Fruit fly (Drosophila melanogaster) whole organism, embryonic: ENCODE data around the gene mld.
A peak's percentile ranks its signal among the peaks of the same experiment; 100 is the strongest.

ENCODE experiments used
- B-H2 ChIP-seq: fragments of 200-800 bp; sonication (Bioruptor generic); optimal IDR thresholded peaks from 2 replicates; lab custom pipeline; 2018; ENCODE audit warnings: missing biosample characterization, mild to moderate bottlenecking, missing genetic modification characterization
- Bdp1 ChIP-seq: fragments of 200-800 bp; sonication (Bioruptor generic); optimal IDR thresholded peaks from 3 replicates; lab custom pipeline; 2016; ENCODE audit warnings: missing biosample characterization, missing genetic modification characterization
- CG10267 ChIP-seq: fragments of 200-800 bp; sonication (Bioruptor generic); optimal IDR thresholded peaks from 2 replicates; lab custom pipeline; 2018; ENCODE audit warnings: missing biosample characterization, mild to moderate bottlenecking, missing genetic modification characterization, moderate library complexity
- CG11085 ChIP-seq: fragments of 200-800 bp; sonication (Bioruptor generic); IDR thresholded peaks from 2 replicates; pipeline ENCODE4 v1.3.6; 2022; ENCODE audit warnings: missing biosample characterization, missing genetic modification characterization
- CG12071 ChIP-seq: fragments of 200-800 bp; sonication (Bioruptor generic); optimal IDR thresholded peaks from 3 replicates; lab custom pipeline; 2018; ENCODE audit warnings: missing biosample characterization, mild to moderate bottlenecking, missing genetic modification characterization
- CG1233 ChIP-seq: fragments of 200-800 bp; sonication (Bioruptor generic); optimal IDR thresholded peaks from 4 replicates; lab custom pipeline; 2018; ENCODE audit warnings: missing biosample characterization, mild to moderate bottlenecking, missing genetic modification characterization
- CG13775 ChIP-seq: fragments of 200-800 bp; sonication (Bioruptor generic); optimal IDR thresholded peaks from 3 replicates; lab custom pipeline; 2017; ENCODE audit warnings: missing biosample characterization, mild to moderate bottlenecking, missing genetic modification characterization
- CG1647 ChIP-seq: fragments of 200-800 bp; sonication (Bioruptor generic); optimal IDR thresholded peaks from 3 replicates; lab custom pipeline; 2016; ENCODE audit warnings: missing biosample characterization, missing genetic modification characterization
- CG17186 ChIP-seq: fragments of 200-800 bp; sonication (Bioruptor generic); optimal IDR thresholded peaks from 3 replicates; lab custom pipeline; 2017; ENCODE audit warnings: missing biosample characterization, missing genetic modification reagents, missing genetic modification characterization
- CG17328 ChIP-seq: fragments of 200-800 bp; sonication (Bioruptor generic); IDR thresholded peaks from 2 replicates; pipeline ENCODE4 v1.3.6; 2022; ENCODE audit warnings: missing biosample characterization, missing genetic modification characterization
- CG18262 ChIP-seq: fragments of 200-800 bp; optimal IDR thresholded peaks from 3 replicates; lab custom pipeline; 2019; ENCODE audit warnings: missing biosample characterization, mild to moderate bottlenecking, missing genetic modification characterization, moderate library complexity
- CG2120 ChIP-seq: fragments of 200-800 bp; sonication (Bioruptor generic); optimal IDR thresholded peaks from 3 replicates; lab custom pipeline; 2016; ENCODE audit warnings: missing biosample characterization, missing genetic modification characterization
- CG2875 ChIP-seq: fragments of 200-800 bp; sonication (Bioruptor generic); optimal IDR thresholded peaks from 2 replicates; lab custom pipeline; 2017; ENCODE audit warnings: missing biosample characterization, mild to moderate bottlenecking, missing genetic modification characterization, missing genetic modification reagents
- CG32772 ChIP-seq: fragments of 200-800 bp; sonication (Bioruptor generic); IDR thresholded peaks from 2 replicates; pipeline ENCODE4 v1.3.6; 2022; ENCODE audit warnings: missing biosample characterization, missing genetic modification characterization
- CG33557 ChIP-seq: fragments of 200-800 bp; sonication (Bioruptor generic); optimal IDR thresholded peaks from 2 replicates; lab custom pipeline; 2019; ENCODE audit warnings: missing biosample characterization, mild to moderate bottlenecking, missing genetic modification characterization, moderate library complexity
- CG34422 ChIP-seq: fragments of 200-800 bp; sonication (Bioruptor generic); IDR thresholded peaks from 3 replicates; pipeline ENCODE4 v1.3.6; 2022; ENCODE audit warnings: missing biosample characterization, missing genetic modification characterization
- CG5953 ChIP-seq: fragments of 200-800 bp; sonication (Bioruptor generic); IDR thresholded peaks from 2 replicates; pipeline ENCODE4 v1.3.6; 2022; ENCODE audit warnings: missing biosample characterization, missing genetic modification characterization
- CG6254 ChIP-seq: fragments of 200-800 bp; sonication (Bioruptor generic); optimal IDR thresholded peaks from 3 replicates; lab custom pipeline; 2017; ENCODE audit warnings: mild to moderate bottlenecking, missing biosample characterization, missing genetic modification reagents, missing genetic modification characterization
- CG7357 ChIP-seq: fragments of 200-800 bp; sonication (Bioruptor generic); IDR thresholded peaks from 3 replicates; pipeline ENCODE4 v1.3.6; 2022; ENCODE audit warnings: missing biosample characterization, missing genetic modification characterization
- CG7987 ChIP-seq: fragments of 200-800 bp; sonication (Bioruptor generic); optimal IDR thresholded peaks from 2 replicates; lab custom pipeline; 2018; ENCODE audit warnings: missing biosample characterization, mild to moderate bottlenecking, missing genetic modification characterization, moderate library complexity
- CG8388 ChIP-seq: fragments of 200-800 bp; sonication (Bioruptor generic); optimal IDR thresholded peaks from 2 replicates; lab custom pipeline; 2019; ENCODE audit warnings: missing biosample characterization, mild to moderate bottlenecking, missing genetic modification characterization, moderate library complexity
- CG8924 ChIP-seq: fragments of 200-800 bp; optimal IDR thresholded peaks from 3 replicates; lab custom pipeline; 2019; ENCODE audit warnings: missing biosample characterization, mild to moderate bottlenecking, missing genetic modification characterization, moderate library complexity
- CTCF ChIP-seq: fragments of 200-800 bp; sonication (Bioruptor generic); optimal IDR thresholded peaks from 2 replicates; lab custom pipeline; 2017; ENCODE audit warnings: missing biosample characterization, mild to moderate bottlenecking, missing genetic modification characterization, moderate library complexity
- Camta ChIP-seq: fragments of 200-800 bp; sonication (Bioruptor generic); optimal IDR thresholded peaks from 2 replicates; lab custom pipeline; 2016; ENCODE audit warnings: missing biosample characterization, missing genetic modification characterization
- CoRest ChIP-seq: fragments of 200-800 bp; sonication (Bioruptor generic); optimal IDR thresholded peaks from 3 replicates; lab custom pipeline; 2018; ENCODE audit warnings: missing biosample characterization, mild to moderate bottlenecking, missing genetic modification characterization, moderate library complexity
- CrebB ChIP-seq: fragments of 200-800 bp; sonication (Bioruptor generic); optimal IDR thresholded peaks from 3 replicates; lab custom pipeline; 2018; ENCODE audit warnings: missing biosample characterization, mild to moderate bottlenecking, missing genetic modification characterization
- HHEX ChIP-seq: fragments of 200-800 bp; sonication (Bioruptor generic); optimal IDR thresholded peaks from 3 replicates; lab custom pipeline; 2017; ENCODE audit warnings: missing biosample characterization, mild to moderate bottlenecking, missing genetic modification characterization, missing genetic modification reagents
- HmgZ ChIP-seq: fragments of 200-800 bp; sonication (Bioruptor generic); optimal IDR thresholded peaks from 2 replicates; lab custom pipeline; 2018; ENCODE audit warnings: missing biosample characterization, mild to moderate bottlenecking, missing genetic modification characterization
- Hr51 ChIP-seq, 2 experiments: fragments of 200-800 bp; sonication (Bioruptor generic); optimal IDR thresholded peaks; 2 replicates in 1 of 2; 3 replicates in 1 of 2; lab custom pipeline; 2016 to 2018; ENCODE audit warnings: missing biosample characterization in 2 of 2, missing genetic modification characterization in 2 of 2, mild to moderate bottlenecking in 1 of 2, moderate library complexity in 1 of 2
- Meics ChIP-seq: fragments of 200-800 bp; sonication (Bioruptor generic); optimal IDR thresholded peaks from 2 replicates; lab custom pipeline; 2017; ENCODE audit warnings: missing biosample characterization, mild to moderate bottlenecking, missing genetic modification characterization
- Nf-YC ChIP-seq: fragments of 200-800 bp; optimal IDR thresholded peaks from 3 replicates; lab custom pipeline; 2019; ENCODE audit warnings: missing biosample characterization, mild to moderate bottlenecking, missing genetic modification characterization, moderate library complexity
- PHDP ChIP-seq: fragments of 200-800 bp; sonication (Bioruptor generic); optimal IDR thresholded peaks from 3 replicates; lab custom pipeline; 2018; ENCODE audit warnings: missing biosample characterization, mild to moderate bottlenecking, missing genetic modification characterization, moderate library complexity
- Side ChIP-seq: fragments of 200-800 bp; sonication (Bioruptor generic); optimal IDR thresholded peaks from 2 replicates; lab custom pipeline; 2016; ENCODE audit warnings: missing biosample characterization, missing genetic modification characterization
- Tbp ChIP-seq: fragments of >200 bp; optimal IDR thresholded peaks from 2 replicates; lab custom pipeline; 2018; ENCODE audit warnings: missing biosample characterization, missing genetic modification characterization
- bsh ChIP-seq, 2 experiments: fragments of 200-800 bp; sonication (Bioruptor generic); optimal IDR thresholded peaks; 2 replicates each; lab custom pipeline; 2017 to 2018; ENCODE audit warnings: mild to moderate bottlenecking in 2 of 2, missing biosample characterization in 2 of 2, missing genetic modification characterization in 2 of 2, moderate library complexity in 1 of 2
- cg ChIP-seq: fragments of 200-800 bp; sonication (Bioruptor generic); optimal IDR thresholded peaks from 3 replicates; lab custom pipeline; 2019; ENCODE audit warnings: missing biosample characterization, mild to moderate bottlenecking, missing genetic modification characterization, moderate library complexity
- corto ChIP-seq: fragments of 200-800 bp; sonication (Bioruptor generic); optimal IDR thresholded peaks from 2 replicates; lab custom pipeline; 2016; ENCODE audit warnings: missing biosample characterization, mild to moderate bottlenecking, missing genetic modification characterization, moderate library complexity
- crol ChIP-seq: fragments of 200-800 bp; sonication (Bioruptor generic); IDR thresholded peaks from 2 replicates; pipeline ENCODE4 v1.3.6; 2022; ENCODE audit warnings: missing biosample characterization, missing genetic modification characterization
- da ChIP-seq: fragments of 200-800 bp; sonication (Bioruptor generic); optimal IDR thresholded peaks from 2 replicates; lab custom pipeline; 2016; ENCODE audit warnings: missing biosample characterization, missing genetic modification characterization
- dmrt11E ChIP-seq: fragments of 200-800 bp; sonication (Bioruptor generic); optimal IDR thresholded peaks from 3 replicates; lab custom pipeline; 2018; ENCODE audit warnings: missing biosample characterization, mild to moderate bottlenecking, missing genetic modification characterization, moderate library complexity
- dysf ChIP-seq: fragments of 200-800 bp; sonication (Bioruptor generic); IDR thresholded peaks from 3 replicates; pipeline ENCODE4 v1.3.6; 2022; ENCODE audit warnings: missing biosample characterization, missing genetic modification characterization
- fd64A ChIP-seq: fragments of 200-800 bp; sonication (Bioruptor generic); optimal IDR thresholded peaks from 3 replicates; lab custom pipeline; 2018; ENCODE audit warnings: missing biosample characterization, mild to moderate bottlenecking, missing genetic modification characterization
- mld ChIP-seq: fragments of 200-800 bp; sonication (Bioruptor generic); IDR thresholded peaks from 3 replicates; pipeline ENCODE4 v1.3.6; 2022; ENCODE audit warnings: missing biosample characterization, missing genetic modification characterization; ENCODE audit not compliant: partially characterized antibody
- pan ChIP-seq, 4 experiments: fragments of >200 bp in 3 of 4; fragments of 200-800 bp in 1 of 4; sonication (Bioruptor generic) in 1 of 4; optimal IDR thresholded peaks in 3 of 4; IDR thresholded peaks in 1 of 4; 2 replicates each; pipeline versions ENCODE4 v1.3.6 to Lab custom; 2017 to 2022; ENCODE audit warnings: missing biosample characterization in 2 of 4, missing genetic modification characterization in 2 of 4, mixed read lengths in 1 of 4
- pros ChIP-seq: fragments of 200-800 bp; sonication (Bioruptor generic); optimal IDR thresholded peaks from 3 replicates; lab custom pipeline; 2019; ENCODE audit warnings: missing biosample characterization, mild to moderate bottlenecking, missing genetic modification characterization, moderate library complexity
- sc ChIP-seq, 3 experiments: fragments of >200 bp in 2 of 3; fragments of 200-800 bp in 1 of 3; sonication (Bioruptor generic) in 1 of 3; optimal IDR thresholded peaks; 2 replicates in 2 of 3; 3 replicates in 1 of 3; lab custom pipeline; 2017; ENCODE audit warnings: mild to moderate bottlenecking in 1 of 3, missing biosample characterization in 1 of 3, missing genetic modification characterization in 1 of 3, missing genetic modification reagents in 1 of 3
- sob ChIP-seq: fragments of 200-800 bp; sonication (Bioruptor generic); IDR thresholded peaks from 2 replicates; pipeline ENCODE4 v1.3.6; 2022; ENCODE audit warnings: missing biosample characterization, missing genetic modification characterization
- unpg ChIP-seq: fragments of 200-800 bp; sonication (Bioruptor generic); optimal IDR thresholded peaks from 3 replicates; lab custom pipeline; 2018; ENCODE audit warnings: missing biosample characterization, mild to moderate bottlenecking, missing genetic modification characterization, moderate library complexity
- usp ChIP-seq: fragments of >200 bp; optimal IDR thresholded peaks from 2 replicates; lab custom pipeline; 2017; ENCODE audit warnings: missing biosample characterization, missing genetic modification characterization

Gene mld

dm6 chr3R:24565748-24566239, 19.7 kb upstream of the mld start:
- TF ChIP-seq pros (GFP tag; lab: Kevin White, UChicago), result peak; percentile 15
- TF ChIP-seq sc (optimal IDR thresholded peaks at IDR 0.05; lab: Kevin White, UChicago), result no peak
- TF ChIP-seq sc (GFP tag; optimal IDR thresholded peaks at IDR 0.05; lab: Kevin White, UChicago), result peak; percentile 25
- TF ChIP-seq PHDP (tag; lab: Kevin White, UChicago), result peak; percentile 69
- peak; percentile 40 for TF ChIP-seq CG33557 (GFP tag; lab: Kevin White, UChicago)
- peak; percentile 51 to 73 for TF ChIP-seq Hr51 (GFP tag; optimal IDR thresholded peaks at IDR 0.05; lab: Kevin White, UChicago)
- no peak for TF ChIP-seq Tbp (GFP tag; lab: Kevin White, UChicago)
- TF ChIP-seq CG7987, result peak; percentile 88
- TF ChIP-seq HmgZ (tag; lab: Kevin White, UChicago), result peak; percentile 84
- peak; percentile 82 for TF ChIP-seq CG12071 (GFP tag; lab: Kevin White, UChicago)
- no peak for TF ChIP-seq CG11085 (GFP tag; lab: Robert Waterston, UW)
- TF ChIP-seq dmrt11E (tag; lab: Kevin White, UChicago), result peak; percentile 10
- peak; percentile 27 for TF ChIP-seq Meics (GFP tag; lab: Kevin White, UChicago)
- TF ChIP-seq CG10267, result peak; percentile 11
- TF ChIP-seq Camta (GFP tag; lab: Kevin White, UChicago), result peak; percentile 32
- TF ChIP-seq CG2875 (GFP tag; lab: Kevin White, UChicago), result peak; percentile 39
- TF ChIP-seq CG7357 (GFP tag; lab: Robert Waterston, UW), result no peak
- peak; percentile 81 for TF ChIP-seq CrebB
- no peak; the same call in 2 of the 3 replicates for TF ChIP-seq dysf (GFP tag; lab: Robert Waterston, UW)
- peak; percentile 38 for TF ChIP-seq CG1647
- peak; percentile 26 for TF ChIP-seq CG1233 (GFP tag; lab: Kevin White, UChicago)
- TF ChIP-seq sob (GFP tag; lab: Robert Waterston, UW), result 0 out of 2 replicates have a peak, but pooled peaks have one; percentile 60
- TF ChIP-seq CG8388 (GFP tag; lab: Kevin White, UChicago), result no peak
- TF ChIP-seq corto (GFP tag; lab: Kevin White, UChicago), result peak; percentile 72
- TF ChIP-seq B-H2 (GFP tag; lab: Kevin White, UChicago), result peak; percentile 89
- TF ChIP-seq CG17328 (GFP tag; lab: Robert Waterston, UW), result peak; percentile 33; the same call in 1 of the 2 replicates
- TF ChIP-seq mld, result no peak
- TF ChIP-seq Bdp1 (GFP tag; lab: Kevin White, UChicago), result no peak
- peak; percentile 59 for TF ChIP-seq HHEX (GFP tag; lab: Kevin White, UChicago)
- TF ChIP-seq CTCF (GFP tag; lab: Kevin White, UChicago), result peak; percentile 62
- TF ChIP-seq CG17186 (GFP tag; lab: Kevin White, UChicago), result peak; percentile 2
- peak; percentile 40 for TF ChIP-seq CG18262
- peak; percentile 38 for TF ChIP-seq CG6254
- TF ChIP-seq CoRest (tag; lab: Kevin White, UChicago), result peak; percentile 10
- TF ChIP-seq da (GFP tag; lab: Kevin White, UChicago), result no peak
- no peak for TF ChIP-seq usp (GFP tag; lab: Kevin White, UChicago)
- peak; percentile 48 for TF ChIP-seq unpg (GFP tag; lab: Kevin White, UChicago)
- peak; percentile 57; the same call in 1 of the 2 replicates for TF ChIP-seq crol (GFP tag; lab: Robert Waterston, UW)
- peak; percentile 58 for TF ChIP-seq CG5953 (GFP tag; lab: Robert Waterston, UW)
- TF ChIP-seq CG8924, result peak; percentile 75
- TF ChIP-seq CG2120, result peak; percentile 43
- TF ChIP-seq bsh (GFP tag; optimal IDR thresholded peaks at IDR 0.05; lab: Kevin White, UChicago), result peak; percentile 45 to 55
- TF ChIP-seq CG32772 (GFP tag; lab: Robert Waterston, UW), result no peak
- peak; percentile 58 for TF ChIP-seq Nf-YC
- peak; percentile 61 for TF ChIP-seq fd64A
- peak; percentile 74 for TF ChIP-seq Side (GFP tag; lab: Kevin White, UChicago)
- peak; percentile 78 for TF ChIP-seq cg (GFP tag; lab: Kevin White, UChicago)
- no peak for TF ChIP-seq CG13775 (GFP tag; lab: Kevin White, UChicago)
- peak; percentile 60; the same call in 1 of the 3 replicates for TF ChIP-seq CG34422 (GFP tag; lab: Robert Waterston, UW)
- no peak for TF ChIP-seq pan (optimal IDR thresholded peaks at IDR 0.05; lab: Kevin White, UChicago)
- peak in 1 of 2 experiments; percentile 39 for TF ChIP-seq pan (GFP tag; optimal IDR thresholded peaks at IDR 0.05 in 1 of 2, IDR thresholded peaks at IDR 0.05 in 1 of 2)
